Fruit fly (Drosophila melanogaster) whole organism, adult: ENCODE measurements around the gene CG33795.

ENCODE experiments used
- CG14711 ChIP-seq: fragments of 200-800 bp; sonication (Bioruptor generic); optimal IDR thresholded peaks from 2 replicates; lab custom pipeline; 2018; ENCODE audit warnings: missing biosample characterization, mild to moderate bottlenecking, missing genetic modification characterization, moderate library complexity
- CG33017 ChIP-seq: fragments of 200-800 bp; sonication (Bioruptor generic); optimal IDR thresholded peaks from 2 replicates; lab custom pipeline; 2018; ENCODE audit warnings: missing biosample characterization, mild to moderate bottlenecking, missing genetic modification characterization, moderate library complexity
- CG5204 ChIP-seq: fragments of 200-800 bp; sonication (Bioruptor generic); optimal IDR thresholded peaks from 2 replicates; lab custom pipeline; 2016; ENCODE audit warnings: missing biosample characterization, missing genetic modification characterization
- CG7101 ChIP-seq: fragments of 200-800 bp; sonication (Bioruptor generic); optimal IDR thresholded peaks from 2 replicates; lab custom pipeline; 2018; ENCODE audit warnings: missing biosample characterization, mild to moderate bottlenecking, missing genetic modification characterization, moderate library complexity
- Hr96 ChIP-seq: fragments of 200-800 bp; sonication (Bioruptor generic); optimal IDR thresholded peaks from 2 replicates; lab custom pipeline; 2016; ENCODE audit warnings: missing biosample characterization, missing genetic modification characterization
- Mnt ChIP-seq: fragments of 200-800 bp; sonication (Bioruptor generic); optimal IDR thresholded peaks from 2 replicates; lab custom pipeline; 2016; ENCODE audit warnings: missing biosample characterization, mild to moderate bottlenecking, missing genetic modification characterization
- cnc ChIP-seq, 2 experiments: fragments of >200 bp; optimal IDR thresholded peaks; 2 replicates each; lab custom pipeline; 2017
- ovo ChIP-seq: fragments of 200-800 bp; sonication (Bioruptor generic); optimal IDR thresholded peaks from 2 replicates; lab custom pipeline; 2016; ENCODE audit warnings: missing biosample characterization, missing genetic modification characterization

DNA sequence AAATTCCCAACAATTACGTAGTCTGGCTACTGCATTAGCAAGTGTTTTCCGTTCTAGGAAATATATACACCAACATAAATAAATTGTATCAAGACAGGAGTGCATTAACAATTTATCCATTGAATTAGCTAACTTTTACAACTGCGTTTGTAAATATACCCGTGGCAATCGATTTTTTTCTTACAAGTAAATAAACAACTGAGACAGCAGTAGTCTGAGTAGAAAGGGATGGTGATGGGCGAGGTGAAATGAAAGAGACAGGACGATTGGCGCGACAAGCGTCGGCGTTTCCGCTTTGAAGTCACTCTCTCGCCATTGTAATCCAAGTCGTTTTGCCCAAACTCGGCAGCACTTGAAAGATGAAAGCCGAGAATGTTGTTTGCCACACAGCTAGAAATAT, 15.6 kb downstream of the CG33795 start:
- no peak for TF ChIP-seq CG7101
- no peak for TF ChIP-seq CG33017 (tag; lab: Kevin White, UChicago)
- TF ChIP-seq Mnt (GFP tag; lab: Kevin White, UChicago) = no peak
- no peak for TF ChIP-seq ovo (GFP tag; lab: Kevin White, UChicago)
- no peak for TF ChIP-seq CG5204 (GFP tag; lab: Kevin White, UChicago)
- TF ChIP-seq cnc (optimal IDR thresholded peaks at IDR 0.05; lab: Kevin White, UChicago) = no peak
- TF ChIP-seq CG14711 (tag; lab: Kevin White, UChicago) = no peak
- no peak for TF ChIP-seq Hr96 (GFP tag; lab: Kevin White, UChicago)
